Fruit fly (Drosophila melanogaster) whole organism, pupa: ENCODE data around the gene RecQ5.

Experiments
- CG10348 ChIP-seq: fragments of 200-800 bp; sonication (Bioruptor generic); IDR thresholded peaks from 2 replicates; pipeline ENCODE4 v1.3.6; 2022; ENCODE audit warnings: missing biosample characterization, missing genetic modification characterization
- CG12605 ChIP-seq: fragments of 200-800 bp; sonication (Bioruptor generic); IDR thresholded peaks from 2 replicates; pipeline ENCODE4 v1.3.6; 2022; ENCODE audit warnings: missing biosample characterization, missing genetic modification characterization
- CG15710 ChIP-seq: fragments of 200-800 bp; sonication (Bioruptor generic); optimal IDR thresholded peaks from 2 replicates; lab custom pipeline; 2018; ENCODE audit warnings: missing biosample characterization, mild to moderate bottlenecking, missing genetic modification characterization, moderate library complexity
- CG17806 ChIP-seq: fragments of 200-800 bp; sonication (Bioruptor generic); optimal IDR thresholded peaks from 2 replicates; lab custom pipeline; 2018; ENCODE audit warnings: missing biosample characterization, mild to moderate bottlenecking, missing genetic modification characterization, moderate library complexity
- CG8159 ChIP-seq: fragments of 200-800 bp; sonication (Bioruptor generic); optimal IDR thresholded peaks from 3 replicates; lab custom pipeline; 2018; ENCODE audit warnings: missing biosample characterization, mild to moderate bottlenecking, missing genetic modification characterization, moderate library complexity
- EcR ChIP-seq: fragments of 200-800 bp; sonication (Bioruptor generic); optimal IDR thresholded peaks from 3 replicates; lab custom pipeline; 2019; ENCODE audit warnings: missing biosample characterization, missing genetic modification characterization, mild to moderate bottlenecking, moderate library complexity, missing genetic modification reagents
- rn ChIP-seq: fragments of 200-800 bp; sonication (Bioruptor generic); IDR thresholded peaks from 2 replicates; pipeline ENCODE4 v1.3.6; 2022; ENCODE audit warnings: missing biosample characterization, missing genetic modification characterization

dm6 chr3L:14672387-14673110 is 40.7 kb upstream of the RecQ5 start, which contains the start of the genes CG43121 and ome:
- TF ChIP-seq CG12605 (GFP tag; lab: Robert Waterston, UW): 0 out of 2 replicates have a peak, but pooled peaks have one; percentile 22
- TF ChIP-seq CG8159 (tag; lab: Kevin White, UChicago): no peak
- no peak for TF ChIP-seq CG15710 (tag; lab: Kevin White, UChicago)
- no peak for TF ChIP-seq EcR (GFP tag; lab: Kevin White, UChicago)
- no peak for TF ChIP-seq CG10348
- TF ChIP-seq CG17806 (tag; lab: Kevin White, UChicago): no peak
- no peak for TF ChIP-seq rn (GFP tag; lab: Robert Waterston, UW)
